Fruit fly (Drosophila melanogaster): ENCODE data around the gene CG14089.

CG14089 gene

DNA sequence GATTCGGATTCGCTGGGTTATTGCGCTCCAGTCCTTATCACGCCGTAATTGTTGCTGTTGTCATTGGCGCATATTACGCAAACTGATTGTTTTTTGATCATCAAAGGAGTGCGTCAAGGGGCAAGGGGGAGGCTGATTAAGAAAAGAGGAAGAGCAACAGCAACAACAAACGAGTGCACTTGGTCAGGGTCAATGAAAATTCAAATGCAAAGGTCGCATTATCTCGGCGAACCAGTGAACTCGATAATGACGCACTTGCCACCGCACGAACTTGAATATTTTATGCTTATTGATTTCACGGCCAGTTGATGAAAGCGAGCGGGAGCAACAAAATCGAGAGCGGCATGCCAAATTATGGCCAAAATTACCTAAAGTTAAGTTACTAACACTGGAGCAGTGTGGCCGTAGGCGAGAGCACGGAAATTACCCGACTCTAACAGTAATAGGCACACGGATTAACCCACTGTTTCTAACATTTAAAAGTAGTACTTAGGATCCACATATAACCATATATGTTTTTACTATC is 20.3 kb downstream of the CG14089 start, which contains the start of gene nes (continued):
- TF ChIP-seq Elba2 (GFP tag; optimal IDR thresholded peaks at IDR 0.05) (no peak), fd96Cb (tag; optimal IDR thresholded peaks at IDR 0.05) (no peak), tx (GFP tag; optimal IDR thresholded peaks at IDR 0.05) (no peak), CG11085 (GFP tag; IDR thresholded peaks at IDR 0.05) (no peak), bbx (GFP tag; IDR thresholded peaks at IDR 0.05; ENCODE audit: partially characterized antibody) (peak; percentile 30; the same call in 1 of the 2 replicates), gce (GFP tag; IDR thresholded peaks at IDR 0.05) (no peak), tup (GFP tag; optimal IDR thresholded peaks at IDR 0.05) (no peak), Blimp-1 (GFP tag; optimal IDR thresholded peaks at IDR 0.05) (no peak), CG1792 (GFP tag; optimal IDR thresholded peaks at IDR 0.05) (no peak), slou (GFP tag; optimal IDR thresholded peaks at IDR 0.05) (no peak), cas (GFP tag; IDR thresholded peaks at IDR 0.05) (no peak), pnt (GFP tag; optimal IDR thresholded peaks at IDR 0.05) (no peak), Ets65A (GFP tag) (peak; percentile 82), knrl (GFP tag; IDR thresholded peaks at IDR 0.05; ENCODE audit: partially characterized antibody) (0 out of 3 replicates have a peak, but pooled peaks have one; percentile 29), CG5180 (GFP tag; optimal IDR thresholded peaks at IDR 0.05) (no peak), CG12659 (GFP tag; optimal IDR thresholded peaks at IDR 0.05) (peak; percentile 30), dati (GFP tag; IDR thresholded peaks at IDR 0.05) (no peak), dmrt99B (tag; optimal IDR thresholded peaks at IDR 0.05) (no peak), Mad (GFP tag; optimal IDR thresholded peaks at IDR 0.05) (no peak), CG7271 (tag; optimal IDR thresholded peaks at IDR 0.05) (no peak), CG4617 (GFP tag; optimal IDR thresholded peaks at IDR 0.05; ENCODE audit: borderline replicate concordance) (peak; percentile 62), dm (GFP tag; optimal IDR thresholded peaks at IDR 0.05) (no peak), pb (GFP tag; optimal IDR thresholded peaks at IDR 0.05) (no peak), CG6854 (GFP tag; optimal IDR thresholded peaks at IDR 0.05) (peak; percentile 15), CG4360 (GFP tag; IDR thresholded peaks at IDR 0.05) (peak; percentile 74), sd (tag; optimal IDR thresholded peaks at IDR 0.05) (no peak), CG14667 (GFP tag; IDR thresholded peaks at IDR 0.05) (no peak), slp2 (GFP tag; optimal IDR thresholded peaks at IDR 0.05) (no peak), vnd (GFP tag; IDR thresholded peaks at IDR 0.05; ENCODE audit: partially characterized antibody) (no peak), NC2α (GFP tag; optimal IDR thresholded peaks at IDR 0.05) (no peak), Six4 (GFP tag; optimal IDR thresholded peaks at IDR 0.05) (no peak), CG33213 (GFP tag; optimal IDR thresholded peaks at IDR 0.05) (no peak), croc (GFP tag; conservative IDR thresholded peaks at IDR 0.05) (no peak), aop (GFP tag; IDR thresholded peaks at IDR 0.05) (no peak), org-1 (GFP tag; optimal IDR thresholded peaks at IDR 0.05) (no peak), ab (GFP tag; optimal IDR thresholded peaks at IDR 0.05) (no peak), Bdp1 (GFP tag; optimal IDR thresholded peaks at IDR 0.05) (no peak), CG15479 (GFP tag; optimal IDR thresholded peaks at IDR 0.05) (no peak), Xrp1 (GFP tag; IDR thresholded peaks at IDR 0.05) (no peak), CG14965 (GFP tag; optimal IDR thresholded peaks at IDR 0.05; ENCODE audit: borderline replicate concordance) (no peak), dysf (GFP tag; IDR thresholded peaks at IDR 0.05) (no peak)

DNA sequence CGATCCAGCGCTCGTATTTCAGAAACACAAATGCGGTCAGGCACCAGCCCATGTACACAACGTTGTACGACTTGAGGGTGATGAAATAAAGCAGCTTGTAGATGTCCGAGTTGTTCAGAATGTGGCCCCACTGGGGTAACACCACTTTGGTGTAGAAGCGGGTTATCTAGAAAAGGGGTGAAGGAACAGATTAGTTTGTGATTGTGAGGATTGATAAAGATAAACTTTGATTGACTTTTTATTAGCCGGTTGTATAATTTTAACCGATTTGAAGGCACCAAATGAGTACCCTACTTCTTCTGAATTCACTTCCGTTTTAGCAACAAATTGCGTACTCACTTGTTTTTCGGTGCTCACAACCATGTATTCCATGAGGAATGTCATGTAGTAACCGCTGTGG is 22.4 kb downstream of the CG14089 start:
- no peak for TF ChIP-seq knrl (GFP tag; IDR thresholded peaks at IDR 0.05; ENCODE audit: partially characterized antibody)
- no peak for TF ChIP-seq row (GFP tag; IDR thresholded peaks at IDR 0.05)
- no peak for TF ChIP-seq Sox100B (GFP tag; optimal IDR thresholded peaks at IDR 0.05)
- TF ChIP-seq CG1603 (tag; optimal IDR thresholded peaks at IDR 0.05) = no peak
- TF ChIP-seq odd (GFP tag; optimal IDR thresholded peaks at IDR 0.05) = no peak
- no peak for TF ChIP-seq CG15479 (GFP tag; optimal IDR thresholded peaks at IDR 0.05)
- no peak for TF ChIP-seq stwl (tag; optimal IDR thresholded peaks at IDR 0.05)
- TF ChIP-seq CG2875 (GFP tag; optimal IDR thresholded peaks at IDR 0.05) = no peak
- no peak for TF ChIP-seq Eip74EF (GFP tag; optimal IDR thresholded peaks at IDR 0.05)
- no peak for TF ChIP-seq zfh2 (GFP tag; optimal IDR thresholded peaks at IDR 0.05)
- TF ChIP-seq CG18599 (GFP tag; optimal IDR thresholded peaks at IDR 0.05) = no peak
- no peak for TF ChIP-seq CG8359 (GFP tag; optimal IDR thresholded peaks at IDR 0.05; ENCODE audit: borderline replicate concordance)
- TF ChIP-seq CG14710 (tag; optimal IDR thresholded peaks at IDR 0.05) = no peak
- no peak for TF ChIP-seq CG11456 (GFP tag; IDR thresholded peaks at IDR 0.05)
